Worm (Caenorhabditis elegans) whole organism, L2 larva: Measurements from ENCODE around the gene Y53G8AL.4.

Experiments used
- C34F6.9 ChIP-seq: fragments of 150-350 bp; optimal IDR thresholded peaks from 2 replicates; lab custom pipeline; 2014; ENCODE audit warnings: missing biosample characterization, missing genetic modification characterization
- F13H6.1 ChIP-seq: sonication (generic microtip); optimal IDR thresholded peaks from 2 replicates; lab custom pipeline; 2016; ENCODE audit warnings: missing genetic modification characterization, missing compliant biosample characterization
- R02D3.7 ChIP-seq: fragments of 150-350 bp; optimal IDR thresholded peaks from 2 replicates; lab custom pipeline; 2014; ENCODE audit warnings: missing biosample characterization, missing genetic modification characterization
- ZK546.5 ChIP-seq: sonication (generic microtip); optimal IDR thresholded peaks from 2 replicates; lab custom pipeline; 2017; ENCODE audit warnings: missing biosample characterization, missing genetic modification characterization
- aly-2 ChIP-seq: fragments of 150-350 bp; optimal IDR thresholded peaks from 2 replicates; lab custom pipeline; 2014; ENCODE audit warnings: missing biosample characterization, missing genetic modification characterization
- ama-1 ChIP-seq: fragments of 150-350 bp; optimal IDR thresholded peaks from 2 replicates; lab custom pipeline; 2018; ENCODE audit warnings: inconsistent platforms
- blmp-1 ChIP-seq: sonication (generic microtip); optimal IDR thresholded peaks from 2 replicates; lab custom pipeline; 2017; ENCODE audit warnings: missing genetic modification characterization, mild to moderate bottlenecking, missing compliant biosample characterization, antibody characterized with exemption, moderate library complexity; ENCODE audit not compliant: insufficient read depth
- ceh-16 ChIP-seq: fragments of 150-350 bp; optimal IDR thresholded peaks from 2 replicates; lab custom pipeline; 2014; ENCODE audit warnings: missing biosample characterization, missing genetic modification characterization
- ceh-82 ChIP-seq: fragments of 150-350 bp; optimal IDR thresholded peaks from 2 replicates; lab custom pipeline; 2014; ENCODE audit warnings: missing biosample characterization, missing genetic modification characterization
- crh-2 ChIP-seq: sonication (generic microtip); optimal IDR thresholded peaks from 2 replicates; lab custom pipeline; 2017; ENCODE audit warnings: missing biosample characterization, missing genetic modification characterization
- dmd-4 ChIP-seq: sonication (generic microtip); optimal IDR thresholded peaks from 2 replicates; lab custom pipeline; 2017; ENCODE audit warnings: missing biosample characterization, missing genetic modification characterization
- egl-27 ChIP-seq: sonication (generic microtip); optimal IDR thresholded peaks from 3 replicates; lab custom pipeline; 2017; ENCODE audit warnings: missing biosample characterization, missing genetic modification reagents, missing genetic modification characterization
- elt-1 ChIP-seq: fragments of 150-350 bp; optimal IDR thresholded peaks from 2 replicates; lab custom pipeline; 2014; ENCODE audit warnings: missing biosample characterization, missing genetic modification characterization
- fos-1 ChIP-seq: fragments of 150-350 bp; optimal IDR thresholded peaks from 2 replicates; lab custom pipeline; 2014; ENCODE audit warnings: missing biosample characterization, missing genetic modification characterization
- gmeb-1 ChIP-seq: fragments of 150-350 bp; optimal IDR thresholded peaks from 2 replicates; lab custom pipeline; 2014; ENCODE audit warnings: missing biosample characterization, missing genetic modification characterization
- lin-11 ChIP-seq: fragments of 150-350 bp; sonication (generic microtip); optimal IDR thresholded peaks from 2 replicates; lab custom pipeline; 2014; ENCODE audit warnings: missing biosample characterization, missing genetic modification characterization, inconsistent platforms, mixed read lengths
- lin-13 ChIP-seq: fragments of 150-350 bp; optimal IDR thresholded peaks from 2 replicates; lab custom pipeline; 2014; ENCODE audit warnings: missing biosample characterization, missing genetic modification reagents, missing genetic modification characterization
- lin-39 ChIP-seq: fragments of 150-350 bp; optimal IDR thresholded peaks from 2 replicates; lab custom pipeline; 2014; ENCODE audit warnings: missing biosample characterization, missing genetic modification reagents, missing genetic modification characterization
- lsy-2 ChIP-seq, 2 experiments: fragments of 150-350 bp in 1 of 2; sonication (generic microtip) in 1 of 2; optimal IDR thresholded peaks; 2 replicates each; lab custom pipeline; 2014 to 2017; ENCODE audit warnings: missing biosample characterization in 2 of 2, missing genetic modification characterization in 2 of 2
- mab-5 ChIP-seq: fragments of 150-350 bp; optimal IDR thresholded peaks from 2 replicates; lab custom pipeline; 2014; ENCODE audit warnings: missing biosample characterization, missing genetic modification characterization
- mbf-1 ChIP-seq: sonication (generic microtip); optimal IDR thresholded peaks from 2 replicates; lab custom pipeline; 2017; ENCODE audit warnings: missing biosample characterization, missing genetic modification characterization
- mdl-1 ChIP-seq, 2 experiments: fragments of 150-350 bp in 1 of 2; sonication (generic microtip) in 1 of 2; optimal IDR thresholded peaks; 2 replicates each; lab custom pipeline; 2017; ENCODE audit warnings: missing biosample characterization in 2 of 2, missing genetic modification characterization in 2 of 2
- nhr-10 ChIP-seq: sonication (generic microtip); optimal IDR thresholded peaks from 2 replicates; lab custom pipeline; 2017; ENCODE audit warnings: missing biosample characterization, missing genetic modification characterization
- nhr-11 ChIP-seq: fragments of 150-350 bp; optimal IDR thresholded peaks from 2 replicates; lab custom pipeline; 2014; ENCODE audit warnings: missing biosample characterization, missing genetic modification characterization
- nhr-12 ChIP-seq: fragments of 150-350 bp; optimal IDR thresholded peaks from 2 replicates; lab custom pipeline; 2014; ENCODE audit warnings: missing biosample characterization, missing genetic modification characterization
- nhr-129 ChIP-seq: fragments of 150-350 bp; optimal IDR thresholded peaks from 2 replicates; lab custom pipeline; 2014; ENCODE audit warnings: missing biosample characterization, missing genetic modification characterization
- nhr-21 ChIP-seq: fragments of 150-350 bp; optimal IDR thresholded peaks from 2 replicates; lab custom pipeline; 2014; ENCODE audit warnings: missing biosample characterization, missing genetic modification characterization
- nhr-23 ChIP-seq: fragments of 150-350 bp; optimal IDR thresholded peaks from 2 replicates; lab custom pipeline; 2014; ENCODE audit warnings: missing biosample characterization, missing genetic modification reagents, missing genetic modification characterization
- nhr-237 ChIP-seq: fragments of 150-350 bp; optimal IDR thresholded peaks from 2 replicates; lab custom pipeline; 2014; ENCODE audit warnings: missing biosample characterization, missing genetic modification characterization
- nhr-25 ChIP-seq: fragments of 150-350 bp; sonication (generic microtip); optimal IDR thresholded peaks from 3 replicates; lab custom pipeline; 2014; ENCODE audit warnings: missing biosample characterization, missing genetic modification characterization
- nhr-6 ChIP-seq: fragments of 150-350 bp; optimal IDR thresholded peaks from 2 replicates; lab custom pipeline; 2014; ENCODE audit warnings: missing biosample characterization, missing genetic modification characterization
- nhr-77 ChIP-seq: fragments of 150-350 bp; optimal IDR thresholded peaks from 2 replicates; lab custom pipeline; 2014; ENCODE audit warnings: missing biosample characterization, missing genetic modification characterization
- peb-1 ChIP-seq: fragments of 150-350 bp; optimal IDR thresholded peaks from 2 replicates; lab custom pipeline; 2014; ENCODE audit warnings: missing biosample characterization, missing genetic modification characterization
- sem-4 ChIP-seq: fragments of 150-350 bp; optimal IDR thresholded peaks from 2 replicates; lab custom pipeline; 2014; ENCODE audit warnings: missing biosample characterization, missing genetic modification reagents, missing genetic modification characterization
- skn-1 ChIP-seq: sonication (generic microtip); optimal IDR thresholded peaks from 2 replicates; lab custom pipeline; 2017; ENCODE audit warnings: missing biosample characterization, missing genetic modification characterization
- sma-3 ChIP-seq: sonication (generic microtip); optimal IDR thresholded peaks from 2 replicates; lab custom pipeline; 2016; ENCODE audit warnings: missing genetic modification reagents, missing genetic modification characterization, missing compliant biosample characterization
- sma-9 ChIP-seq, 2 experiments: fragments of 150-350 bp in 1 of 2; sonication (generic microtip) in 1 of 2; optimal IDR thresholded peaks; 2 replicates each; lab custom pipeline; 2014 to 2016; ENCODE audit warnings: missing genetic modification characterization in 2 of 2, mild to moderate bottlenecking in 1 of 2, missing biosample characterization in 1 of 2, missing compliant biosample characterization in 1 of 2, missing genetic modification reagents in 1 of 2, moderate library complexity in 1 of 2
- snpc-4 ChIP-seq: fragments of 150-350 bp; optimal IDR thresholded peaks from 2 replicates; lab custom pipeline; 2014; ENCODE audit warnings: missing biosample characterization, missing genetic modification characterization
- unc-39 ChIP-seq: fragments of 150-350 bp; optimal IDR thresholded peaks from 2 replicates; lab custom pipeline; 2014; ENCODE audit warnings: missing biosample characterization, missing genetic modification characterization
- unc-55 ChIP-seq: fragments of 150-350 bp; sonication (generic microtip); optimal IDR thresholded peaks from 3 replicates; lab custom pipeline; 2014; ENCODE audit warnings: missing biosample characterization, missing genetic modification reagents, missing genetic modification characterization
- unc-62 ChIP-seq: fragments of 150-350 bp; optimal IDR thresholded peaks from 2 replicates; lab custom pipeline; 2014; ENCODE audit warnings: missing biosample characterization, missing genetic modification reagents, missing genetic modification characterization
- zag-1 ChIP-seq: fragments of 150-350 bp; optimal IDR thresholded peaks from 2 replicates; lab custom pipeline; 2014; ENCODE audit warnings: missing biosample characterization, missing genetic modification characterization
- ztf-1 ChIP-seq: fragments of 200-800 bp; sonication (Bioruptor generic); conservative IDR thresholded peaks from 2 replicates; pipeline ENCODE4 v1.3.6; 2022; ENCODE audit warnings: missing genetic modification characterization, missing compliant biosample characterization
- ztf-11 ChIP-seq: sonication (generic microtip); optimal IDR thresholded peaks from 2 replicates; lab custom pipeline; 2017; ENCODE audit warnings: missing biosample characterization, missing genetic modification characterization
- ztf-4 ChIP-seq: fragments of 150-350 bp; optimal IDR thresholded peaks from 2 replicates; lab custom pipeline; 2014; ENCODE audit warnings: missing biosample characterization, missing genetic modification characterization

The Y53G8AL.4 gene

ce11 chrIII:3250596-3251112 lies at the start of gene Y53G8AL.4:
Gene Y53G8AL.4 (minus strand): TSS chrIII:3250646.
- TF ChIP-seq lsy-2 (tag; optimal IDR thresholded peaks at IDR 0.05; lab: Kevin White, UChicago) (no peak), sma-9 (GFP tag; optimal IDR thresholded peaks at IDR 0.05; lab: Kevin White, UChicago) (no peak), sma-9 (tag; optimal IDR thresholded peaks at IDR 0.05; lab: Kevin White, UChicago) (no peak), aly-2 (tag; lab: Kevin White, UChicago) (no peak), lin-13 (GFP tag; lab: Kevin White, UChicago) (no peak)

- TF ChIP-seq nhr-21 (tag; lab: Kevin White, UChicago) (no peak), R02D3.7 (tag; lab: Kevin White, UChicago) (no peak), nhr-25 (tag; lab: Kevin White, UChicago) (no peak), peb-1 (no peak), aly-2 (tag; lab: Kevin White, UChicago) (no peak), nhr-77 (tag; lab: Kevin White, UChicago) (no peak), nhr-6 (tag; lab: Kevin White, UChicago) (no peak), ceh-16 (no peak), sem-4 (no peak), lin-39 (no peak), gmeb-1 (no peak), C34F6.9 (tag; lab: Kevin White, UChicago) (no peak), sma-3 (GFP tag; lab: Kevin White, UChicago) (no peak), fos-1 (no peak), unc-55 (GFP tag; lab: Kevin White, UChicago) (no peak), lin-11 (tag; lab: Kevin White, UChicago) (no peak), ceh-82 (tag; lab: Kevin White, UChicago) (no peak), ztf-1 (GFP tag; lab: Robert Waterston, UW) (no peak)
Observed at ce11 chrIII:3297151-3297550, 46.7 kb upstream of the Y53G8AL.4 start, which contains the start of gene Y53G8AR.5. Gene Y53G8AR.5 (plus strand): TSS chrIII:3297451.

ce11 chrIII:3294283-3294793 lies 43.9 kb upstream of the Y53G8AL.4 start, which contains the start of the genes Y53G8AR.8 and Y53G8AR.6:
Gene Y53G8AR.8 (minus strand): TSS chrIII:3294330.
Gene Y53G8AR.6 (plus strand): TSS chrIII:3294743.
- TF ChIP-seq fos-1 (no peak), mdl-1 (tag; optimal IDR thresholded peaks at IDR 0.05; lab: Kevin White, UChicago) (no peak), nhr-77 (tag; lab: Kevin White, UChicago) (no peak), nhr-12 (tag; lab: Kevin White, UChicago) (no peak), peb-1 (no peak), lin-13 (GFP tag; lab: Kevin White, UChicago) (peak; percentile 34), lin-39 (no peak), nhr-129 (tag; lab: Kevin White, UChicago) (no peak), nhr-11 (tag; lab: Kevin White, UChicago) (no peak), sma-3 (GFP tag; lab: Kevin White, UChicago) (no peak), ztf-1 (GFP tag; lab: Robert Waterston, UW) (no peak), C34F6.9 (tag; lab: Kevin White, UChicago) (peak; percentile 48), lsy-2 (tag; optimal IDR thresholded peaks at IDR 0.05; lab: Kevin White, UChicago) (peak; percentile 4 to 57), mab-5 (tag; lab: Kevin White, UChicago) (no peak), nhr-237 (tag; lab: Kevin White, UChicago) (no peak), lin-11 (tag; lab: Kevin White, UChicago) (no peak), zag-1 (tag; lab: Kevin White, UChicago) (no peak), elt-1 (tag; lab: Kevin White, UChicago) (no peak), nhr-25 (tag; lab: Kevin White, UChicago) (no peak), nhr-6 (tag; lab: Kevin White, UChicago) (no peak), unc-62 (no peak), crh-2 (tag; lab: Kevin White, UChicago) (no peak), ztf-4 (tag; lab: Kevin White, UChicago) (no peak), mbf-1 (no peak), unc-39 (tag; lab: Kevin White, UChicago) (no peak), nhr-21 (tag; lab: Kevin White, UChicago) (no peak), skn-1 (tag; lab: Kevin White, UChicago) (no peak), ama-1 (no peak), snpc-4 (tag; lab: Kevin White, UChicago) (no peak), ZK546.5 (tag; lab: Kevin White, UChicago) (no peak), nhr-10 (tag; lab: Kevin White, UChicago) (no peak), ceh-16 (no peak), blmp-1 (tag; lab: Kevin White, UChicago) (no peak), F13H6.1 (tag; lab: Kevin White, UChicago) (no peak), egl-27 (no peak), aly-2 (tag; lab: Kevin White, UChicago) (no peak), gmeb-1 (peak; percentile 52), unc-55 (GFP tag; lab: Kevin White, UChicago) (peak; percentile 32), dmd-4 (tag; lab: Kevin White, UChicago) (no peak), sem-4 (no peak), nhr-23 (tag; lab: Kevin White, UChicago) (no peak), ztf-11 (tag; lab: Kevin White, UChicago) (no peak), ceh-82 (tag; lab: Kevin White, UChicago) (no peak), sma-9 (GFP tag; optimal IDR thresholded peaks at IDR 0.05; lab: Kevin White, UChicago) (no peak), sma-9 (tag; optimal IDR thresholded peaks at IDR 0.05; lab: Kevin White, UChicago) (no peak)
